Worm (Caenorhabditis elegans): Measurements from ENCODE around the gene atl-1.

- peak; percentile 50 for TF ChIP-seq rnt-1 (tag; optimal IDR thresholded peaks at IDR 0.05)
- TF ChIP-seq lir-3 (tag; optimal IDR thresholded peaks at IDR 0.05; ENCODE audit: poor library complexity) = no peak
- no peak for TF ChIP-seq nhr-28 (tag; optimal IDR thresholded peaks at IDR 0.05)
- no peak for TF ChIP-seq nhr-85 (tag)
- no peak for TF ChIP-seq unc-62 (GFP tag; optimal IDR thresholded peaks at IDR 0.05)
- no peak for TF ChIP-seq nhr-84 (tag; optimal IDR thresholded peaks at IDR 0.05)
- no peak for TF ChIP-seq pag-3 (tag; optimal IDR thresholded peaks at IDR 0.05; ENCODE audit: borderline replicate concordance, insufficient read depth)
- no peak for TF ChIP-seq ama-1 (optimal IDR thresholded peaks at IDR 0.05)
- peak; percentile 22 for TF ChIP-seq swsn-7 (tag; optimal IDR thresholded peaks at IDR 0.05)
- TF ChIP-seq elt-3 (tag; optimal IDR thresholded peaks at IDR 0.05) = peak in 2 of 6 experiments; percentile 32 to 35
- TF ChIP-seq nhr-11 (tag; optimal IDR thresholded peaks at IDR 0.05) = no peak
- TF ChIP-seq pqm-1 (tag; optimal IDR thresholded peaks at IDR 0.05) = no peak
- no peak for TF ChIP-seq snpc-4 (tag; optimal IDR thresholded peaks at IDR 0.05)
Measured at ce11 chrV:9692109-9692581, 46.8 kb upstream of the atl-1 start, which contains the start of gene ztf-9.

Data from whole organism, L1 larva.